Fruit fly (Drosophila melanogaster) whole organism, wandering third instar larva: ENCODE results near the gene Sclp.

Experiments
- CG32264 ChIP-seq: fragments of 200-800 bp; sonication (Bioruptor generic); optimal IDR thresholded peaks from 2 replicates; lab custom pipeline; 2016; ENCODE audit warnings: missing biosample characterization, missing genetic modification characterization
- CG9705 ChIP-seq: fragments of 200-800 bp; sonication (Bioruptor generic); optimal IDR thresholded peaks from 2 replicates; lab custom pipeline; 2018; ENCODE audit warnings: missing biosample characterization, mild to moderate bottlenecking, missing genetic modification characterization
- CrebA ChIP-seq: fragments of 200-800 bp; sonication (Bioruptor generic); optimal IDR thresholded peaks from 2 replicates; lab custom pipeline; 2016; ENCODE audit warnings: missing biosample characterization, mild to moderate bottlenecking, missing genetic modification characterization, borderline replicate concordance
- Dfd ChIP-seq: fragments of >200 bp; optimal IDR thresholded peaks from 2 replicates; lab custom pipeline; 2017; ENCODE audit warnings: missing biosample characterization, missing genetic modification characterization
- HLH106 ChIP-seq: fragments of 200-800 bp; optimal IDR thresholded peaks from 3 replicates; lab custom pipeline; 2019; ENCODE audit warnings: missing biosample characterization, mild to moderate bottlenecking, missing genetic modification characterization, moderate library complexity
- Hnf4 ChIP-seq: fragments of 200-800 bp; sonication (Bioruptor generic); optimal IDR thresholded peaks from 2 replicates; lab custom pipeline; 2016; ENCODE audit warnings: missing biosample characterization, mild to moderate bottlenecking, missing genetic modification characterization
- Hr78 ChIP-seq: fragments of >200 bp; optimal IDR thresholded peaks from 2 replicates; lab custom pipeline; 2017; ENCODE audit warnings: missing biosample characterization, missing genetic modification characterization
- Hr83 ChIP-seq: fragments of 200-300 bp; sonication (Bioruptor generic); optimal IDR thresholded peaks from 2 replicates; lab custom pipeline; 2016; ENCODE audit warnings: missing biosample characterization, mild to moderate bottlenecking, missing genetic modification characterization, moderate library complexity; ENCODE audit not compliant: poor library complexity, severe bottlenecking
- Jra ChIP-seq: sonication (Bioruptor generic); optimal IDR thresholded peaks from 2 replicates; lab custom pipeline; 2016; ENCODE audit warnings: missing biosample characterization, missing genetic modification characterization
- Mio ChIP-seq: sonication (Bioruptor generic); optimal IDR thresholded peaks from 2 replicates; lab custom pipeline; 2016; ENCODE audit warnings: missing biosample characterization, missing genetic modification characterization
- Myc ChIP-seq: fragments of >200 bp; optimal IDR thresholded peaks from 2 replicates; lab custom pipeline; 2017
- N ChIP-seq: fragments of >200 bp; optimal IDR thresholded peaks from 2 replicates; lab custom pipeline; 2018; ENCODE audit warnings: missing biosample characterization, missing external identifiers, missing genetic modification characterization
- OdsH ChIP-seq: fragments of 200-800 bp; sonication (Bioruptor generic); optimal IDR thresholded peaks from 2 replicates; lab custom pipeline; 2016; ENCODE audit warnings: missing biosample characterization, mild to moderate bottlenecking, missing genetic modification characterization
- Rel ChIP-seq, 2 experiments: fragments of 200-800 bp; sonication (Bioruptor generic) in 1 of 2; optimal IDR thresholded peaks; 2 replicates in 1 of 2; 3 replicates in 1 of 2; lab custom pipeline; 2016 to 2019; ENCODE audit warnings: mild to moderate bottlenecking in 2 of 2, missing biosample characterization in 2 of 2, missing genetic modification characterization in 2 of 2, moderate library complexity in 1 of 2
- Sp1 ChIP-seq: fragments of 200-800 bp; sonication (Bioruptor generic); optimal IDR thresholded peaks from 3 replicates; lab custom pipeline; 2019; ENCODE audit warnings: missing biosample characterization, mild to moderate bottlenecking, missing genetic modification characterization, moderate library complexity
- br ChIP-seq: fragments of 200-800 bp; sonication (Bioruptor generic); optimal IDR thresholded peaks from 2 replicates; lab custom pipeline; 2016; ENCODE audit warnings: missing biosample characterization, missing genetic modification characterization
- brk ChIP-seq: fragments of 200-800 bp; sonication (Bioruptor generic); optimal IDR thresholded peaks from 2 replicates; lab custom pipeline; 2016; ENCODE audit warnings: missing biosample characterization, mild to moderate bottlenecking, missing genetic modification characterization
- dmrt93B ChIP-seq: fragments of 200-800 bp; sonication (Bioruptor generic); optimal IDR thresholded peaks from 2 replicates; lab custom pipeline; 2018; ENCODE audit warnings: missing biosample characterization, mild to moderate bottlenecking, missing genetic modification characterization
- dsf ChIP-seq: sonication (Bioruptor generic); optimal IDR thresholded peaks from 2 replicates; lab custom pipeline; 2016; ENCODE audit warnings: missing biosample characterization, missing genetic modification characterization, borderline replicate concordance
- ey ChIP-seq: fragments of 200-800 bp; sonication (Bioruptor generic); optimal IDR thresholded peaks from 2 replicates; lab custom pipeline; 2016; ENCODE audit warnings: missing biosample characterization, missing genetic modification characterization
- foxo ChIP-seq, 2 experiments: fragments of 200-800 bp; sonication (Bioruptor generic); optimal IDR thresholded peaks; 2 replicates in 1 of 2; 3 replicates in 1 of 2; lab custom pipeline; 2016 to 2017; ENCODE audit warnings: missing biosample characterization in 2 of 2, missing genetic modification characterization in 2 of 2
- fru ChIP-seq: fragments of 200-800 bp; sonication (Bioruptor generic); optimal IDR thresholded peaks from 3 replicates; lab custom pipeline; 2016; ENCODE audit warnings: missing biosample characterization, mild to moderate bottlenecking, missing genetic modification characterization
- h ChIP-seq: fragments of 200-800 bp; sonication (Bioruptor generic); optimal IDR thresholded peaks from 3 replicates; lab custom pipeline; 2016; ENCODE audit warnings: missing biosample characterization, mild to moderate bottlenecking, missing genetic modification characterization
- lola ChIP-seq: fragments of >200 bp; optimal IDR thresholded peaks from 2 replicates; lab custom pipeline; 2017; ENCODE audit warnings: missing biosample characterization, missing genetic modification characterization
- pan ChIP-seq: fragments of >200 bp; optimal IDR thresholded peaks from 2 replicates; lab custom pipeline; 2017
- psq ChIP-seq: fragments of 200-800 bp; sonication (Bioruptor generic); optimal IDR thresholded peaks from 3 replicates; lab custom pipeline; 2017; ENCODE audit warnings: missing biosample characterization, mild to moderate bottlenecking, missing genetic modification characterization, moderate library complexity
- rgr ChIP-seq: fragments of 200-800 bp; sonication (Bioruptor generic); optimal IDR thresholded peaks from 3 replicates; lab custom pipeline; 2016; ENCODE audit warnings: missing biosample characterization, mild to moderate bottlenecking, missing genetic modification characterization
- sage ChIP-seq: fragments of 200-800 bp; sonication (Bioruptor generic); optimal IDR thresholded peaks from 2 replicates; lab custom pipeline; 2016; ENCODE audit warnings: missing biosample characterization, mild to moderate bottlenecking, missing genetic modification characterization
- woc ChIP-seq: sonication (Bioruptor generic); optimal IDR thresholded peaks from 2 replicates; lab custom pipeline; 2016; ENCODE audit warnings: missing biosample characterization, mild to moderate bottlenecking, missing genetic modification characterization

The Sclp gene

dm6 chrX:11924562-11924961, at the start of gene Sclp:
TSS of gene Sclp (minus strand) at chrX:11924662.
- TF ChIP-seq Rel (GFP tag; optimal IDR thresholded peaks at IDR 0.05; lab: Kevin White, UChicago), result no peak
- peak; percentile 1 for TF ChIP-seq Rel (tag; optimal IDR thresholded peaks at IDR 0.05; lab: Kevin White, UChicago)
- TF ChIP-seq h (GFP tag; lab: Kevin White, UChicago), result no peak
- no peak for TF ChIP-seq psq (GFP tag; lab: Kevin White, UChicago)
- peak; percentile 10 for TF ChIP-seq Sp1
- TF ChIP-seq lola, result no peak
- TF ChIP-seq Jra (GFP tag; lab: Kevin White, UChicago), result no peak
- peak; percentile 34 for TF ChIP-seq HLH106 (tag; lab: Kevin White, UChicago)
- TF ChIP-seq Myc, result no peak

- no peak for TF ChIP-seq foxo (GFP tag; optimal IDR thresholded peaks at IDR 0.05; lab: Kevin White, UChicago)
- TF ChIP-seq CrebA, result no peak
- no peak for TF ChIP-seq woc
- no peak for TF ChIP-seq N (GFP tag; lab: Kevin White, UChicago)
- no peak for TF ChIP-seq Dfd (GFP tag; lab: Kevin White, UChicago)
- no peak for TF ChIP-seq Hr78 (GFP tag; lab: Kevin White, UChicago)
- TF ChIP-seq Mio (GFP tag; lab: Kevin White, UChicago), result no peak
These were observed 6.3 kb upstream of the Sclp start, which contains the start of gene Pdzd8 for dm6 chrX:11930726-11931125. TSS of gene Pdzd8 (minus strand) at chrX:11930850.

- TF ChIP-seq br (peak; percentile 19), pan (no peak), CrebA (no peak), sage (GFP tag; lab: Kevin White, UChicago) (peak; percentile 60), HLH106 (tag; lab: Kevin White, UChicago) (peak; percentile 88), Myc (no peak), h (GFP tag; lab: Kevin White, UChicago) (peak; percentile 80), OdsH (GFP tag; lab: Kevin White, UChicago) (peak; percentile 57), brk (GFP tag; lab: Kevin White, UChicago) (peak; percentile 68), Rel (GFP tag; optimal IDR thresholded peaks at IDR 0.05; lab: Kevin White, UChicago) (no peak), Rel (tag; optimal IDR thresholded peaks at IDR 0.05; lab: Kevin White, UChicago) (peak; percentile 56), psq (GFP tag; lab: Kevin White, UChicago) (peak; percentile 29), Hnf4 (GFP tag; lab: Kevin White, UChicago) (peak; percentile 59), dmrt93B (peak; percentile 47), Mio (GFP tag; lab: Kevin White, UChicago) (no peak), Sp1 (peak; percentile 75), woc (peak; percentile 23), CG9705 (GFP tag; lab: Kevin White, UChicago) (peak; percentile 30), fru (GFP tag; lab: Kevin White, UChicago) (peak; percentile 55), ey (GFP tag; lab: Kevin White, UChicago) (peak; percentile 69), rgr (GFP tag; lab: Kevin White, UChicago) (peak; percentile 68), Hr83 (peak; percentile 2), dsf (GFP tag; lab: Kevin White, UChicago) (no peak), foxo (GFP tag; optimal IDR thresholded peaks at IDR 0.05; lab: Kevin White, UChicago) (peak in 1 of 2 experiments; percentile 67), CG32264 (GFP tag; lab: Kevin White, UChicago) (peak; percentile 42)
These were observed 751 bp upstream of the Sclp start for dm6 chrX:11925213-11925612.

- TF ChIP-seq Rel (GFP tag; optimal IDR thresholded peaks at IDR 0.05; lab: Kevin White, UChicago) (no peak), Rel (tag; optimal IDR thresholded peaks at IDR 0.05; lab: Kevin White, UChicago) (peak; percentile 25), foxo (GFP tag; optimal IDR thresholded peaks at IDR 0.05; lab: Kevin White, UChicago) (no peak)
These were observed 764 bp downstream of the Sclp start for dm6 chrX:11923698-11924097.

DNA sequence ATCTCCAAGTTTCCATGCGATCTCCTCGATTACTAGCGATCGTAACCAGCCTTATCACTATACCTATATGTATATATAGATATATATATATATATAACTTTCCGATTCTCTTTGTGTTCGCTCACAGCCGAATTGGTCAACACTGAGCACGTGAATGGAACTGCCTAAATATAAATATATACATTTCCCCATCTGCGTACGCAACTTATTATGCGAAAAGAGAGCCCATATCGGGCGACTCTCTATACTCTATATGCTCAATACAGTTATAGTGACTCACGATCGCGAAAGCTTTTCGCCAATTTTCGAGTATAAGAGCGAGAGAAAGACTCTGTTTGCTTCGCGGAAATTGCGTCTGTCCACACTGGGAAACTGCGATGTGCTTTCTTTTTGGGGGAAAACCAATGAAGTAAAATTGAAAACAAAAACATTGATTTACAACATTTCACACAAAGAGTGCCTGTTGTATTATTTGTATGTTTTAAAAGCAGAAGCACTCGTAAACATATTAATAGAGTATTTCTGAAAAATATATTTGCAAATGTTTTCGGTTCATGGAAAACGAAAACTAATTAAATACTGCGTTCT, 1.7 kb downstream of the Sclp start:
- TF ChIP-seq psq (GFP tag; lab: Kevin White, UChicago) (no peak), Rel (GFP tag; optimal IDR thresholded peaks at IDR 0.05; lab: Kevin White, UChicago) (no peak), Rel (tag; optimal IDR thresholded peaks at IDR 0.05; lab: Kevin White, UChicago) (peak; percentile 94), Hnf4 (GFP tag; lab: Kevin White, UChicago) (peak; percentile 2), sage (GFP tag; lab: Kevin White, UChicago) (peak; percentile 17)
